Fruit fly (Drosophila melanogaster): ENCODE results near the gene by.

by gene

DNA sequence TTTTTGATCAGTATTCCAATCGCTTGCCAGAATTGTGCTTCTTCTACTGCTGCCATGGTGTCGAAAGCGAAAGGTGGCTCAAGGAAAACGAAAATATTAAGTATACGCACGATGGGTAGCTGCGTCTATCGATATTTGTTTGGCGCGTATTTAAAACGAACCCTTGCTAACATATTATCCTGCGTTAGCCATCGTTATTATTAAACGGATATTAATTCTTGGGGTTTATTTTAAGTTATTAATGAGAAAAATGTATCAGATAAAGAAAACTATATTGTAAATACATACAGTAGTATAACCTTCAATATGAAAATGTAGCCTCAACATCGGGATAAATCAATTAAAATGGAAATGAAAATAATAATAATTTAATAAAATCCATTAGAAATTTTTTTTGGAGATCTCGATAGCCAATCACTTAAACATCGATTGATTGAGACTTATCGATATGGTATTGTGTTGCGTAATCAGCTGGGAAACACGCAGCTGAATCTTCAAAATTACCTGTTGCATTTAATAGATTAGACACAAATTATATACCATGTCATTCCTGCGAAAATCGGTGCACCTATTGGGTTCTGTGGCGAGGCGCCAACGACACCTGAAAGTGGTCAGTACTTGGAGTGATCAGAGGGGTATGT lies 22.6 kb upstream of the by start, which contains the start of the genes CG9386 and BckdhA (continued):
- peak; percentile 28; the same call in 1 of the 2 replicates for TF ChIP-seq CG10366 (GFP tag; IDR thresholded peaks at IDR 0.05)
- peak; percentile 52 for TF ChIP-seq CG4328 (GFP tag; optimal IDR thresholded peaks at IDR 0.05)
- peak; percentile 33 for TF ChIP-seq CG11723 (GFP tag; optimal IDR thresholded peaks at IDR 0.05)
- 0 out of 3 replicates have a peak, but pooled peaks have one; percentile 25 for TF ChIP-seq otp (GFP tag; IDR thresholded peaks at IDR 0.05)
- TF ChIP-seq CG4854 (GFP tag; optimal IDR thresholded peaks at IDR 0.05), result no peak
- TF ChIP-seq sim (GFP tag; IDR thresholded peaks at IDR 0.05), result no peak
- TF ChIP-seq Ssrp (tag; optimal IDR thresholded peaks at IDR 0.05), result peak; percentile 35
- peak; percentile 47 for TF ChIP-seq CG4424 (GFP tag; optimal IDR thresholded peaks at IDR 0.05)
- TF ChIP-seq CG12659 (GFP tag; optimal IDR thresholded peaks at IDR 0.05), result peak; percentile 66
- peak; percentile 84 for TF ChIP-seq BEAF-32 (GFP tag; optimal IDR thresholded peaks at IDR 0.05)
- peak; percentile 47; the same call in 1 of the 2 replicates for TF ChIP-seq Ptx1 (GFP tag; IDR thresholded peaks at IDR 0.05)
- TF ChIP-seq CG10543 (GFP tag; optimal IDR thresholded peaks at IDR 0.05), result peak; percentile 62
- TF ChIP-seq crp (GFP tag; optimal IDR thresholded peaks at IDR 0.05), result peak in 1 of 2 experiments; percentile 76
- peak; percentile 48 for TF ChIP-seq odd (GFP tag; optimal IDR thresholded peaks at IDR 0.05)
- peak; percentile 68 for TF ChIP-seq MESR4 (GFP tag; optimal IDR thresholded peaks at IDR 0.05)
- TF ChIP-seq Aef1 (GFP tag; IDR thresholded peaks at IDR 0.05), result peak; percentile 13; the same call in 1 of the 3 replicates
- peak; percentile 60 for TF ChIP-seq CG34224 (GFP tag; IDR thresholded peaks at IDR 0.05; ENCODE audit: partially characterized antibody)
- TF ChIP-seq Trl (optimal IDR thresholded peaks at IDR 0.05), result no peak
- TF ChIP-seq Trl (GFP tag; optimal IDR thresholded peaks at IDR 0.05), result peak; percentile 52
- TF ChIP-seq CG6791 (GFP tag; IDR thresholded peaks at IDR 0.05; ENCODE audit: partially characterized antibody), result peak; percentile 12; the same call in 1 of the 3 replicates
- peak; percentile 60; the same call in 1 of the 2 replicates for TF ChIP-seq nerfin-2 (GFP tag; IDR thresholded peaks at IDR 0.05; ENCODE audit: partially characterized antibody)
- no peak for TF ChIP-seq run (tag; optimal IDR thresholded peaks at IDR 0.05)
- peak; percentile 40 for TF ChIP-seq Mad (GFP tag; optimal IDR thresholded peaks at IDR 0.05)
- peak; percentile 29; the same call in 1 of the 2 replicates for TF ChIP-seq al (GFP tag; IDR thresholded peaks at IDR 0.05)
- no peak for TF ChIP-seq fd64A (GFP tag; optimal IDR thresholded peaks at IDR 0.05)
- no peak for TF ChIP-seq repo (GFP tag; optimal IDR thresholded peaks at IDR 0.05)
- peak; percentile 21 for TF ChIP-seq bcd (GFP tag; optimal IDR thresholded peaks at IDR 0.05)
- TF ChIP-seq CG9609 (GFP tag; optimal IDR thresholded peaks at IDR 0.05), result peak; percentile 65
- TF ChIP-seq Mes4 (GFP tag; optimal IDR thresholded peaks at IDR 0.05), result no peak
- peak; percentile 30 for TF ChIP-seq CG12744 (GFP tag; optimal IDR thresholded peaks at IDR 0.05)
- TF ChIP-seq chn (GFP tag; optimal IDR thresholded peaks at IDR 0.05), result peak; percentile 61
- 0 out of 3 replicates have a peak, but pooled peaks have one; percentile 32 for TF ChIP-seq dysf (GFP tag; IDR thresholded peaks at IDR 0.05)
- peak; percentile 71 for TF ChIP-seq hbn (GFP tag; IDR thresholded peaks at IDR 0.05; ENCODE audit: partially characterized antibody)
- TF ChIP-seq az2 (GFP tag; optimal IDR thresholded peaks at IDR 0.05), result peak; percentile 37

DNA sequence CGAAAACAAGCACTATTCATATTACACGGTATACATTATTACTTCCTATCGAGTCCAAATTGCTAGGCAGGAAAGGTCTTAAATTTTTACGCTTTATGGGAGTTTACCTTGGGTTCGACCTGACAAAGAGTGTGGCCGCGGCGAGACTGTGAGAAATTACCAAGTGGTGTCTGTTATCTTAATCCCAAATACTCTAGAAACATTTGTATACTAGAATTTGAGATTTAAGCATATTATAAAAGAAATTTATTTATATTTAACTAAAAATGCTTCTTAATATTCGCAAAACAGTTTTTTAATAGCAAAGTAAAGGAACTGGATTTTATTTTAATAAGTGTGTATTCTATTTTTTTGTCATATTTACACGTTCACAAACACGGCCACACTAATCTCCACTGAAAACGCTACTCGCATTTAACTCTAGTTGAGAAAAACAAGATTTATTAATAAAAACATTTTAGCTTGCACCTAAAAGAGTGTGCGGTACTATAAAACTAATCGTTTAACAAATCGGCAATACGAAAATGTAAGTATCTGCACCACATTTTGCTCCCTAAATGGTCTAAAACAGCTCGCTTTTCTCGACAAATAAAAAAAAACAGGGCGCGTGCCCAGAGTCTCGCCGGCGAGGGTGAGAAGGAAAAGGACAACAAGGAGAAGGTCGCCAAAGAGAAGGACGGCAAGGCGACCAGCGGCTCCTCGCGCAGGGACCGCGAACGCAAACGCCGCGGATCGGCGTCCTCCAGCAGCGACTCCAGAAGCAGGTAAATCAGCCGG lies 19.0 kb upstream of the by start, which contains the start of the genes mura and RnpS1:
Gene mura (minus strand): TSS at position 148 of the 777 bp plus-strand sequence.
Gene RnpS1 (plus strand): TSS at position 376 of the 777 bp plus-strand sequence.
- TF ChIP-seq CG14710 (tag; optimal IDR thresholded peaks at IDR 0.05), result peak; percentile 73
- peak; percentile 52 for TF ChIP-seq Med (GFP tag)
- no peak for TF ChIP-seq HmgD (GFP tag; optimal IDR thresholded peaks at IDR 0.05)
- TF ChIP-seq Nf-YC (tag; optimal IDR thresholded peaks at IDR 0.05), result peak; percentile 14
- TF ChIP-seq gsb-n (tag; optimal IDR thresholded peaks at IDR 0.05), result peak; percentile 42
- TF ChIP-seq kah (GFP tag; optimal IDR thresholded peaks at IDR 0.05), result peak; percentile 53
- peak; percentile 38 for TF ChIP-seq CG2712 (tag; optimal IDR thresholded peaks at IDR 0.05)
- peak in 1 of 2 experiments; percentile 95 for TF ChIP-seq Hr78 (GFP tag; optimal IDR thresholded peaks at IDR 0.05)
- peak; percentile 61 for TF ChIP-seq sug (tag; optimal IDR thresholded peaks at IDR 0.05)
- peak; percentile 56 for TF ChIP-seq pzg (GFP tag; optimal IDR thresholded peaks at IDR 0.05)
- peak; percentile 77 for TF ChIP-seq gfzf (GFP tag; optimal IDR thresholded peaks at IDR 0.05)
- peak; percentile 25 for TF ChIP-seq gem (tag; optimal IDR thresholded peaks at IDR 0.05)
- peak; percentile 11 for TF ChIP-seq CG17829 (tag; optimal IDR thresholded peaks at IDR 0.05)
- peak; percentile 30 for TF ChIP-seq YL-1 (GFP tag; optimal IDR thresholded peaks at IDR 0.05)
